Worm (Caenorhabditis elegans): ENCODE results near the gene sel-7.

The sel-7 gene

ce11 chrX:14340381-14340780, at the start of gene sel-7:
sel-7 (minus strand) TSS chrX:14340481.
- TF ChIP-seq tra-4 (tag; optimal IDR thresholded peaks at IDR 0.05) = no peak

DNA sequence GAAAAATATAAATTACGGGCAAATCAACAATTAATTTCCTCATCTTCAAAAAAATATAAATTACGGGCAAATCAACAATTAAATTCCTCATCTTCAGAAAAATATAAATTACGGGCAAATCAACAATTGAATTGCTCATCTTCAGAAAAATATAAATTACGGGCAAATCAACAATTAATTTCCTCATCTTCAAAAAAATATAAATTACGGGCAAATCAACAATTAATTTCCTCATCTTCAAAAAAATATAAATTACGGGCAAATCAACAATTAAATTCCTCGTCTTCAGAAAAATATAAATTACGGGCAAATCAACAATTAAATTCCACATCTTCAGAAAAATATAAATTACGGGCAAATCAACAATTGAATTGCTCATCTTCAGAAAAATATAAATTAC, 47.5 kb upstream of the sel-7 start:
- TF ChIP-seq sea-1 (GFP tag; conservative IDR thresholded peaks at IDR 0.05) = 0 out of 2 replicates have a peak, but pooled peaks have one; percentile 22
- TF ChIP-seq tbx-37 (GFP tag; conservative IDR thresholded peaks at IDR 0.05) = peak; percentile 52; the same call in 1 of the 2 replicates

- peak; percentile 42; the same call in 1 of the 2 replicates for TF ChIP-seq tbx-37 (GFP tag; conservative IDR thresholded peaks at IDR 0.05)
Observed at ce11 chrX:14386670-14387069, 46.4 kb upstream of the sel-7 start.

ce11 chrX:14382951-14383350, 42.7 kb upstream of the sel-7 start, which contains the start of gene Y60A9.3:
Y60A9.3 (plus strand) TSS chrX:14383251.
- TF ChIP-seq hnd-1 (tag; optimal IDR thresholded peaks at IDR 0.05) (no peak), scrt-1 (GFP tag; IDR thresholded peaks at IDR 0.05) (no peak), hmbx-1 (tag; optimal IDR thresholded peaks at IDR 0.05) (no peak), sea-1 (GFP tag; conservative IDR thresholded peaks at IDR 0.05) (no peak), ama-1 (optimal IDR thresholded peaks at IDR 0.05) (no peak), B0310.2 (tag; optimal IDR thresholded peaks at IDR 0.05) (no peak), aly-1 (tag; optimal IDR thresholded peaks at IDR 0.05) (no peak), flt-1 (GFP tag; IDR thresholded peaks at IDR 0.05) (no peak), hmg-4 (GFP tag; optimal IDR thresholded peaks at IDR 0.05) (no peak), tra-4 (tag; optimal IDR thresholded peaks at IDR 0.05) (no peak), ceh-13 (GFP tag; optimal IDR thresholded peaks at IDR 0.05) (no peak), tbx-37 (GFP tag; conservative IDR thresholded peaks at IDR 0.05) (no peak), tbx-11 (GFP tag; IDR thresholded peaks at IDR 0.05) (no peak), ceh-36 (tag; optimal IDR thresholded peaks at IDR 0.05) (no peak), F13C5.2 (tag; optimal IDR thresholded peaks at IDR 0.05) (no peak), ets-7 (tag; optimal IDR thresholded peaks at IDR 0.05) (no peak), pes-1 (GFP tag; IDR thresholded peaks at IDR 0.05) (no peak)

DNA sequence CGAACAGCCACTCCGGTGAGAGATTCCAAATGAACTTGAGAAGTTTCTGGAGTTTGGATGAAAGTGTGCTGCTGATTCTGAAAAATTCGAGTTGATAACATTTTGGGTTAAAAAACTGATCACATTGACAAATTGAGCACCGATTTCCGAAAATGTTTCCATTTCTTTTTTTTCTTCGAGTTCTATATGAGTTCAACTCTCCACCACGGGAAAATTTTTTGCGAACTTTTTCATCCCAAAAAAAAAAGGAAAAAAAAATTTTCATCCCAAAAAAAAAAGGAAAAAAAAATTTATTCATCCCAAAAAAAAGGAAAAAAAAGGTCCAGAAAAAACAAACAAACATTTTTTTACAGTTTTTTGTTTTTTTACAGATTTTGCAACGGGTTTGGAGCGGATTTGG, 36.9 kb upstream of the sel-7 start, which contains the start of gene Y60A9A.1:
Y60A9A.1 (minus strand) TSS at position 101 of the 400 bp plus-strand sequence.
- no peak for TF ChIP-seq ceh-36 (tag; optimal IDR thresholded peaks at IDR 0.05)
- no peak for TF ChIP-seq tbx-37 (GFP tag; conservative IDR thresholded peaks at IDR 0.05)
- TF ChIP-seq ets-7 (tag; optimal IDR thresholded peaks at IDR 0.05) = no peak
- TF ChIP-seq tra-4 (tag; optimal IDR thresholded peaks at IDR 0.05) = no peak
- no peak for TF ChIP-seq B0310.2 (tag; optimal IDR thresholded peaks at IDR 0.05)
- TF ChIP-seq tbx-11 (GFP tag; IDR thresholded peaks at IDR 0.05) = no peak
- TF ChIP-seq pes-1 (GFP tag; IDR thresholded peaks at IDR 0.05) = no peak
- no peak for TF ChIP-seq ceh-13 (GFP tag; optimal IDR thresholded peaks at IDR 0.05)
- no peak for TF ChIP-seq ama-1 (optimal IDR thresholded peaks at IDR 0.05)
- no peak for TF ChIP-seq aly-1 (tag; optimal IDR thresholded peaks at IDR 0.05)
- TF ChIP-seq hnd-1 (tag; optimal IDR thresholded peaks at IDR 0.05) = no peak
- TF ChIP-seq flt-1 (GFP tag; IDR thresholded peaks at IDR 0.05) = no peak
- no peak for TF ChIP-seq sea-1 (GFP tag; conservative IDR thresholded peaks at IDR 0.05)
- no peak for TF ChIP-seq F13C5.2 (tag; optimal IDR thresholded peaks at IDR 0.05)
- no peak for TF ChIP-seq hmg-4 (GFP tag; optimal IDR thresholded peaks at IDR 0.05)
- TF ChIP-seq scrt-1 (GFP tag; IDR thresholded peaks at IDR 0.05) = no peak
- TF ChIP-seq hmbx-1 (tag; optimal IDR thresholded peaks at IDR 0.05) = no peak

DNA sequence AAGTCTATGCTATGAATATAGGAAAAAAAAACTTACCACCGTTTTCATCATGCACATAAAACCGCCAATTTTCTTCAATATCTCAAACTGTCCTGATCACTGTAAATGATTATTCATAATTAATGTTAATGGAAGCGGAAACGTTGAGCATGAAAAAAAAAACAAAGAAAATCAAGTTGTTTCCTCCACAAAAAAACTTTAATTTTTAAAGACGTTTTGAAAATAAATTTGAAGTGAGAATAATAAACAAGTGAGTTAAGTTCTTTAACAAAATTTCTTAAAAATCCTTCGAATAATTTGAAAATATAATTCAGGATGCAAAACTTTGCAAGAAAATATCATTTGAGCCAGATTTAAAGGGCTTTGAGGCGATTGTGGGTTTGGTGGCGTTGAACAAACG, 30.0 kb upstream of the sel-7 start, which contains the start of gene irk-3:
irk-3 (minus strand) TSS at position 101 of the 400 bp plus-strand sequence.
- TF ChIP-seq ets-7 (tag; optimal IDR thresholded peaks at IDR 0.05) (no peak), ama-1 (optimal IDR thresholded peaks at IDR 0.05) (no peak), scrt-1 (GFP tag; IDR thresholded peaks at IDR 0.05) (no peak), B0310.2 (tag; optimal IDR thresholded peaks at IDR 0.05) (no peak), aly-1 (tag; optimal IDR thresholded peaks at IDR 0.05) (no peak), sea-1 (GFP tag; conservative IDR thresholded peaks at IDR 0.05) (no peak), hmbx-1 (tag; optimal IDR thresholded peaks at IDR 0.05) (no peak), pes-1 (GFP tag; IDR thresholded peaks at IDR 0.05) (no peak), flt-1 (GFP tag; IDR thresholded peaks at IDR 0.05) (no peak), hmg-4 (GFP tag; optimal IDR thresholded peaks at IDR 0.05) (no peak), hnd-1 (tag; optimal IDR thresholded peaks at IDR 0.05) (no peak), ceh-13 (GFP tag; optimal IDR thresholded peaks at IDR 0.05) (no peak), ceh-36 (tag; optimal IDR thresholded peaks at IDR 0.05) (no peak), tra-4 (tag; optimal IDR thresholded peaks at IDR 0.05) (no peak), tbx-11 (GFP tag; IDR thresholded peaks at IDR 0.05) (no peak), F13C5.2 (tag; optimal IDR thresholded peaks at IDR 0.05) (no peak), tbx-37 (GFP tag; conservative IDR thresholded peaks at IDR 0.05) (no peak)

DNA sequence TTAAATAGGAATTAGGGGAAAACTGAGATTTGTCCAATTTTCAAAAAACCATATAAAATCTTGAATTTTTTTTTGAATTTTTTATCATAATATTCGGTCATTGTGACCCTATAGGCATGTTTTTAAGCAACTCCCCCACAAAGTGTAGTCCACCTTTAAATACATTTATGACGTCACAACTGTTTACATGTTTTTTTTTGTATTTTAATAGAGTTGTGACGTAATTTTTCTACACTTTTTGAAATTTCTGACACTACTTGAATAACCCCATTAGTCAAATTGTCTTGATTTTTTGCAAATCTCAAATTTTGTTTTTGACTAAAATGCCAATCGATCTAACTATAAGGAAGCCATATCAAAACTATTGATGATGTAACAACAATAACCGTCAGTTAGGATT, 25.8 kb upstream of the sel-7 start:
- TF ChIP-seq flt-1 (GFP tag; IDR thresholded peaks at IDR 0.05) (no peak), ceh-13 (GFP tag; optimal IDR thresholded peaks at IDR 0.05) (no peak), hmbx-1 (tag; optimal IDR thresholded peaks at IDR 0.05) (no peak), ets-7 (tag; optimal IDR thresholded peaks at IDR 0.05) (no peak), sea-1 (GFP tag; conservative IDR thresholded peaks at IDR 0.05) (no peak), ceh-36 (tag; optimal IDR thresholded peaks at IDR 0.05) (no peak), scrt-1 (GFP tag; IDR thresholded peaks at IDR 0.05) (no peak), tra-4 (tag; optimal IDR thresholded peaks at IDR 0.05) (no peak), tbx-37 (GFP tag; conservative IDR thresholded peaks at IDR 0.05) (no peak), pes-1 (GFP tag; IDR thresholded peaks at IDR 0.05) (no peak), ama-1 (optimal IDR thresholded peaks at IDR 0.05) (no peak), hnd-1 (tag; optimal IDR thresholded peaks at IDR 0.05) (no peak), hmg-4 (GFP tag; optimal IDR thresholded peaks at IDR 0.05) (no peak), aly-1 (tag; optimal IDR thresholded peaks at IDR 0.05) (no peak), tbx-11 (GFP tag; IDR thresholded peaks at IDR 0.05) (no peak), F13C5.2 (tag; optimal IDR thresholded peaks at IDR 0.05) (no peak)

DNA sequence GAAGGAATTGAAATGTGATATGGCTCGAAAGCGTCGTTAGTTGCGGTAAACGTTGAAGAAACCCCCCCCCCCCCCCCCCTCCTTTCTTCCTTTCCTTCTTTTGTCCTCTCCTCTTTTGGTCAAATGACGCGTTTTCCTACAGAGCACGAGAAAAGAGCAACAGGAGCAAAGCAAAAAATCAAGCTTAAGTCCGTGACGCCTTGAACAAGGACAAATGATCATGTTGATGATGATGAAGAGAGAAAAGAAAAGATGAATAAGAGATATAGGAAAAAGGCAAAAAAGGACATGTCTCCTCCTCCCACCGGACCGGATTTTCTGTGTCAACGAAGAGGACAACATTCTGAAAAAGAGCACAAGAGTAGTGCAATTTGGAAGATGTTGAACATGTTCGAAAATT, 19.3 kb upstream of the sel-7 start:
- no peak for TF ChIP-seq ceh-13 (GFP tag; optimal IDR thresholded peaks at IDR 0.05)
- TF ChIP-seq F13C5.2 (tag; optimal IDR thresholded peaks at IDR 0.05) = no peak
- no peak for TF ChIP-seq flt-1 (GFP tag; IDR thresholded peaks at IDR 0.05)
- no peak for TF ChIP-seq hmg-4 (GFP tag; optimal IDR thresholded peaks at IDR 0.05)
- TF ChIP-seq pes-1 (GFP tag; IDR thresholded peaks at IDR 0.05) = no peak
- no peak for TF ChIP-seq sea-1 (GFP tag; conservative IDR thresholded peaks at IDR 0.05)
- no peak for TF ChIP-seq ets-7 (tag; optimal IDR thresholded peaks at IDR 0.05)
- no peak for TF ChIP-seq tbx-37 (GFP tag; conservative IDR thresholded peaks at IDR 0.05)
- no peak for TF ChIP-seq ceh-36 (tag; optimal IDR thresholded peaks at IDR 0.05)
- TF ChIP-seq aly-1 (tag; optimal IDR thresholded peaks at IDR 0.05) = no peak
- no peak for TF ChIP-seq tbx-11 (GFP tag; IDR thresholded peaks at IDR 0.05)
- no peak for TF ChIP-seq scrt-1 (GFP tag; IDR thresholded peaks at IDR 0.05)
- no peak for TF ChIP-seq ama-1 (optimal IDR thresholded peaks at IDR 0.05)
- TF ChIP-seq hmbx-1 (tag; optimal IDR thresholded peaks at IDR 0.05) = no peak
- TF ChIP-seq tra-4 (tag; optimal IDR thresholded peaks at IDR 0.05) = no peak
- TF ChIP-seq B0310.2 (tag; optimal IDR thresholded peaks at IDR 0.05) = no peak
- no peak for TF ChIP-seq hnd-1 (tag; optimal IDR thresholded peaks at IDR 0.05)
